Fruit fly (Drosophila melanogaster) whole organism, embryonic: ENCODE data around the gene CG14971.

Experiments used
- CG10267 ChIP-seq: fragments of 200-800 bp; sonication (Bioruptor generic); optimal IDR thresholded peaks from 2 replicates; lab custom pipeline; 2018; ENCODE audit warnings: missing biosample characterization, mild to moderate bottlenecking, missing genetic modification characterization, moderate library complexity
- CG10959 ChIP-seq: fragments of 200-800 bp; sonication (Bioruptor generic); IDR thresholded peaks from 2 replicates; pipeline ENCODE4 v1.3.6; 2022; ENCODE audit warnings: missing biosample characterization, missing genetic modification characterization
- CG11560 ChIP-seq: fragments of 200-800 bp; sonication (Bioruptor generic); IDR thresholded peaks from 3 replicates; pipeline ENCODE4 v1.3.6; 2022; ENCODE audit warnings: missing biosample characterization, missing genetic modification characterization
- CG13894 ChIP-seq: fragments of 200-800 bp; sonication (Bioruptor generic); optimal IDR thresholded peaks from 3 replicates; lab custom pipeline; 2018; ENCODE audit warnings: missing biosample characterization, mild to moderate bottlenecking, missing genetic modification characterization, moderate library complexity
- CG1529 ChIP-seq: fragments of 200-800 bp; sonication (Bioruptor generic); optimal IDR thresholded peaks from 3 replicates; lab custom pipeline; 2018; ENCODE audit warnings: missing biosample characterization, missing genetic modification characterization
- CG15696 ChIP-seq: fragments of 200-800 bp; sonication (Bioruptor generic); optimal IDR thresholded peaks from 2 replicates; lab custom pipeline; 2019; ENCODE audit warnings: missing biosample characterization, mild to moderate bottlenecking, missing genetic modification characterization, moderate library complexity
- CG1602 ChIP-seq: fragments of 200-800 bp; sonication (Bioruptor generic); optimal IDR thresholded peaks from 3 replicates; lab custom pipeline; 2016; ENCODE audit warnings: missing biosample characterization, missing genetic modification characterization
- CG1603 ChIP-seq: fragments of 200-800 bp; sonication (Bioruptor generic); optimal IDR thresholded peaks from 2 replicates; lab custom pipeline; 2019; ENCODE audit warnings: missing biosample characterization, mild to moderate bottlenecking, missing genetic modification characterization, moderate library complexity
- CG18599 ChIP-seq: fragments of 200-800 bp; sonication (Bioruptor generic); optimal IDR thresholded peaks from 3 replicates; lab custom pipeline; 2017; ENCODE audit warnings: missing biosample characterization, missing genetic modification characterization, mild to moderate bottlenecking, moderate library complexity, missing genetic modification reagents
- CG31224 ChIP-seq: fragments of 200-800 bp; sonication (Bioruptor generic); IDR thresholded peaks from 2 replicates; pipeline ENCODE4 v1.3.6; 2022; ENCODE audit warnings: missing biosample characterization, missing genetic modification characterization
- CG32767 ChIP-seq: fragments of 200-800 bp; sonication (Bioruptor generic); IDR thresholded peaks from 2 replicates; pipeline ENCODE4 v1.3.6; 2022; ENCODE audit warnings: missing biosample characterization, missing genetic modification characterization
- CG34224 ChIP-seq: fragments of 200-800 bp; sonication (Bioruptor generic); IDR thresholded peaks from 3 replicates; pipeline ENCODE4 v1.3.6; 2022; ENCODE audit warnings: missing biosample characterization, missing genetic modification characterization; ENCODE audit not compliant: partially characterized antibody
- CG34422 ChIP-seq: fragments of 200-800 bp; sonication (Bioruptor generic); IDR thresholded peaks from 3 replicates; pipeline ENCODE4 v1.3.6; 2022; ENCODE audit warnings: missing biosample characterization, missing genetic modification characterization
- CG4854 ChIP-seq: fragments of 200-800 bp; sonication (Bioruptor generic); optimal IDR thresholded peaks from 2 replicates; lab custom pipeline; 2016; ENCODE audit warnings: missing biosample characterization, missing genetic modification characterization, inconsistent platforms
- CG6683 ChIP-seq: fragments of 200-800 bp; sonication (Bioruptor generic); optimal IDR thresholded peaks from 2 replicates; lab custom pipeline; 2017; ENCODE audit warnings: missing biosample characterization, mild to moderate bottlenecking, missing genetic modification characterization, missing genetic modification reagents
- CG7372 ChIP-seq: fragments of 200-800 bp; sonication (Bioruptor generic); IDR thresholded peaks from 2 replicates; pipeline ENCODE4 v1.3.6; 2022; ENCODE audit warnings: missing biosample characterization, missing genetic modification characterization
- CG7963 ChIP-seq: fragments of 200-800 bp; sonication (Bioruptor generic); IDR thresholded peaks from 3 replicates; pipeline ENCODE4 v1.3.6; 2022; ENCODE audit warnings: missing biosample characterization, missing genetic modification characterization; ENCODE audit not compliant: partially characterized antibody
- CG8388 ChIP-seq: fragments of 200-800 bp; sonication (Bioruptor generic); optimal IDR thresholded peaks from 2 replicates; lab custom pipeline; 2019; ENCODE audit warnings: missing biosample characterization, mild to moderate bottlenecking, missing genetic modification characterization, moderate library complexity
- CG8765 ChIP-seq: fragments of 200-800 bp; sonication (Bioruptor generic); IDR thresholded peaks from 2 replicates; pipeline ENCODE4 v1.3.6; 2022; ENCODE audit warnings: missing biosample characterization, missing genetic modification characterization
- CTCF ChIP-seq: fragments of 200-800 bp; sonication (Bioruptor generic); optimal IDR thresholded peaks from 2 replicates; lab custom pipeline; 2017; ENCODE audit warnings: missing biosample characterization, mild to moderate bottlenecking, missing genetic modification characterization, moderate library complexity
- E2f2 ChIP-seq: fragments of 200-800 bp; sonication (Bioruptor generic); IDR thresholded peaks from 2 replicates; pipeline ENCODE4 v1.3.6; 2022; ENCODE audit warnings: missing biosample characterization, missing genetic modification characterization
- ERR ChIP-seq: fragments of 200-800 bp; sonication (Bioruptor generic); optimal IDR thresholded peaks from 2 replicates; lab custom pipeline; 2016; ENCODE audit warnings: missing biosample characterization, missing genetic modification characterization
- Opbp ChIP-seq: fragments of 200-800 bp; sonication (Bioruptor generic); IDR thresholded peaks from 3 replicates; pipeline ENCODE4 v1.3.6; 2022; ENCODE audit warnings: missing biosample characterization, missing genetic modification characterization; ENCODE audit not compliant: partially characterized antibody
- Tbp ChIP-seq: fragments of >200 bp; optimal IDR thresholded peaks from 2 replicates; lab custom pipeline; 2018; ENCODE audit warnings: missing biosample characterization, missing genetic modification characterization
- ac ChIP-seq: fragments of 200-800 bp; sonication (Bioruptor generic); optimal IDR thresholded peaks from 3 replicates; lab custom pipeline; 2017; ENCODE audit warnings: missing biosample characterization, mild to moderate bottlenecking, missing genetic modification characterization
- bcd ChIP-seq: fragments of 200-800 bp; sonication (Bioruptor generic); optimal IDR thresholded peaks from 2 replicates; lab custom pipeline; 2017; ENCODE audit warnings: missing biosample characterization, mild to moderate bottlenecking, missing genetic modification characterization
- bowl ChIP-seq: fragments of 200-800 bp; sonication (Bioruptor generic); IDR thresholded peaks from 2 replicates; pipeline ENCODE4 v1.3.6; 2022; ENCODE audit warnings: missing biosample characterization, missing genetic modification characterization
- caup ChIP-seq: fragments of 200-800 bp; sonication (Bioruptor generic); optimal IDR thresholded peaks from 3 replicates; lab custom pipeline; 2017; ENCODE audit warnings: missing biosample characterization, mild to moderate bottlenecking, missing genetic modification characterization, moderate library complexity; ENCODE audit not compliant: severe bottlenecking
- crp ChIP-seq, 2 experiments: fragments of 200-800 bp; sonication (Bioruptor generic); optimal IDR thresholded peaks; 2 replicates in 1 of 2; 3 replicates in 1 of 2; lab custom pipeline; 2017; ENCODE audit warnings: missing biosample characterization in 2 of 2, missing genetic modification characterization in 2 of 2, mild to moderate bottlenecking in 1 of 2, moderate library complexity in 1 of 2
- dmrt11E ChIP-seq: fragments of 200-800 bp; sonication (Bioruptor generic); optimal IDR thresholded peaks from 3 replicates; lab custom pipeline; 2018; ENCODE audit warnings: missing biosample characterization, mild to moderate bottlenecking, missing genetic modification characterization, moderate library complexity
- esg ChIP-seq: fragments of 200-800 bp; sonication (Bioruptor generic); conservative IDR thresholded peaks from 2 replicates; pipeline ENCODE4 v1.3.6; 2022; ENCODE audit warnings: missing biosample characterization, missing genetic modification characterization
- ewg ChIP-seq: fragments of 200-800 bp; sonication (Bioruptor generic); optimal IDR thresholded peaks from 3 replicates; lab custom pipeline; 2017; ENCODE audit warnings: mild to moderate bottlenecking, missing biosample characterization, missing genetic modification reagents, missing genetic modification characterization
- fd64A ChIP-seq: fragments of 200-800 bp; sonication (Bioruptor generic); optimal IDR thresholded peaks from 3 replicates; lab custom pipeline; 2018; ENCODE audit warnings: missing biosample characterization, mild to moderate bottlenecking, missing genetic modification characterization
- gem ChIP-seq: fragments of 200-800 bp; sonication (Bioruptor generic); optimal IDR thresholded peaks from 2 replicates; lab custom pipeline; 2019; ENCODE audit warnings: missing biosample characterization, mild to moderate bottlenecking, missing genetic modification characterization, moderate library complexity
- hb ChIP-seq: fragments of 200-800 bp; sonication (Bioruptor generic); IDR thresholded peaks from 3 replicates; pipeline ENCODE4 v1.3.6; 2022; ENCODE audit warnings: missing biosample characterization, missing genetic modification characterization; ENCODE audit not compliant: partially characterized antibody
- her ChIP-seq: fragments of 200-800 bp; sonication (Bioruptor generic); optimal IDR thresholded peaks from 2 replicates; lab custom pipeline; 2016; ENCODE audit warnings: missing biosample characterization, missing genetic modification characterization
- lov ChIP-seq, 2 experiments: fragments of 200-800 bp in 1 of 2; fragments of >200 bp in 1 of 2; sonication (Bioruptor generic) in 1 of 2; IDR thresholded peaks in 1 of 2; optimal IDR thresholded peaks in 1 of 2; 2 replicates in 1 of 2; 3 replicates in 1 of 2; pipeline versions ENCODE4 v1.3.6 to Lab custom; 2017 to 2022; ENCODE audit warnings: missing biosample characterization in 1 of 2, missing genetic modification characterization in 1 of 2
- maf-S ChIP-seq: fragments of 200-800 bp; sonication (Bioruptor generic); optimal IDR thresholded peaks from 2 replicates; lab custom pipeline; 2016; ENCODE audit warnings: missing biosample characterization, missing genetic modification characterization
- nerfin-2 ChIP-seq: fragments of 200-800 bp; sonication (Bioruptor generic); IDR thresholded peaks from 2 replicates; pipeline ENCODE4 v1.3.6; 2022; ENCODE audit warnings: missing biosample characterization, missing genetic modification characterization; ENCODE audit not compliant: partially characterized antibody
- org-1 ChIP-seq: fragments of 200-800 bp; sonication (Bioruptor generic); optimal IDR thresholded peaks from 2 replicates; lab custom pipeline; 2017; ENCODE audit warnings: missing biosample characterization, missing genetic modification characterization
- otp ChIP-seq: fragments of 200-800 bp; sonication (Bioruptor generic); IDR thresholded peaks from 3 replicates; pipeline ENCODE4, ENCODE4 v1.3.6; 2022; ENCODE audit warnings: missing biosample characterization, missing genetic modification characterization
- rib ChIP-seq: fragments of 200-800 bp; sonication (Bioruptor generic); IDR thresholded peaks from 2 replicates; pipeline ENCODE4 v1.3.6; 2022; ENCODE audit warnings: missing biosample characterization, missing genetic modification characterization
- ro ChIP-seq: fragments of 200-800 bp; sonication (Bioruptor generic); IDR thresholded peaks from 2 replicates; pipeline ENCODE4 v1.3.6; 2022; ENCODE audit warnings: missing biosample characterization, missing genetic modification characterization
- run ChIP-seq: fragments of 200-800 bp; sonication (Bioruptor generic); optimal IDR thresholded peaks from 3 replicates; lab custom pipeline; 2018; ENCODE audit warnings: missing biosample characterization, mild to moderate bottlenecking, missing genetic modification characterization
- shn ChIP-seq: fragments of 200-800 bp; sonication (Bioruptor generic); optimal IDR thresholded peaks from 3 replicates; lab custom pipeline; 2016; ENCODE audit warnings: missing biosample characterization, missing genetic modification characterization
- sima ChIP-seq: fragments of 200-800 bp; sonication (Bioruptor generic); optimal IDR thresholded peaks from 2 replicates; lab custom pipeline; 2016; ENCODE audit warnings: missing biosample characterization, missing genetic modification characterization
- sisA ChIP-seq: fragments of 200-800 bp; sonication (Bioruptor generic); IDR thresholded peaks from 2 replicates; pipeline ENCODE4 v1.3.6; 2022; ENCODE audit warnings: missing biosample characterization, missing genetic modification characterization
- tgo ChIP-seq: fragments of 200-800 bp; sonication (Bioruptor generic); IDR thresholded peaks from 3 replicates; pipeline ENCODE4 v1.3.6; 2022; ENCODE audit warnings: missing biosample characterization, missing genetic modification characterization
- tio ChIP-seq: fragments of 200-800 bp; sonication (Bioruptor generic); optimal IDR thresholded peaks from 2 replicates; lab custom pipeline; 2017; ENCODE audit warnings: missing biosample characterization, missing genetic modification characterization, inconsistent platforms
- vnd ChIP-seq: fragments of 200-800 bp; sonication (Bioruptor generic); IDR thresholded peaks from 3 replicates; pipeline ENCODE4 v1.3.6; 2022; ENCODE audit warnings: missing biosample characterization, missing genetic modification characterization; ENCODE audit not compliant: partially characterized antibody

The CG14971 gene

DNA sequence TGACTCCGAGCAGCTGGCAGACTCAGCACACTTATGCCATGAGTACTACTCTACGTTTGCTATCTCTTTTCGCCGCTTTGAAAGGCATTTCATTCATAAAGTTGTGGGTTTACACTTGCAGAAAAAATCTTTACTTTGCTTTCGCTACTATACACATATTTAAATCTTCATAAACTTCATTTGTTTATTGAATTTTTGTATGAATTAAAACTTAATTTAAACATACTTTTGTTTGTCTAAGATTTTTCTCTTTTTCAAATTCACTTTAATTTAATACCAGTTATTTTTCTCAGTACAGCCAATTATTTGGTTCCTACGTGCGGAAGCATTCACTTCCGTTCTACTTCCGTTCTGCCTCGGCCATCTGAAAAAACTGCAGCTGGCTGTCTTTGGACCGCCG, 32.6 kb downstream of the CG14971 start (continued):
- TF ChIP-seq CG4854 (GFP tag; lab: Kevin White, UChicago): peak; percentile 41
- TF ChIP-seq CG34224 (GFP tag; lab: Robert Waterston, UW): no peak
- 0 out of 2 replicates have a peak, but pooled peaks have one; percentile 27 for TF ChIP-seq CG31224 (GFP tag; lab: Robert Waterston, UW)
- TF ChIP-seq Opbp (GFP tag; lab: Robert Waterston, UW): no peak
- no peak for TF ChIP-seq nerfin-2 (GFP tag; lab: Robert Waterston, UW)
- peak; percentile 47 for TF ChIP-seq org-1 (GFP tag; lab: Kevin White, UChicago)
- no peak for TF ChIP-seq vnd (GFP tag; lab: Robert Waterston, UW)
- TF ChIP-seq maf-S (GFP tag; lab: Kevin White, UChicago): no peak
- no peak for TF ChIP-seq CG7372 (GFP tag; lab: Robert Waterston, UW)
- TF ChIP-seq ac: peak; percentile 62
- no peak for TF ChIP-seq CTCF
- peak; percentile 44 for TF ChIP-seq run (tag; lab: Kevin White, UChicago)
- TF ChIP-seq E2f2 (GFP tag; lab: Robert Waterston, UW): peak; percentile 34; the same call in 1 of the 2 replicates
- peak; percentile 50; the same call in 1 of the 2 replicates for TF ChIP-seq esg (GFP tag; lab: Robert Waterston, UW)
- TF ChIP-seq ERR: no peak
- peak; percentile 9 for TF ChIP-seq shn
- TF ChIP-seq sisA (GFP tag; lab: Robert Waterston, UW): peak; percentile 50; the same call in 1 of the 2 replicates
- TF ChIP-seq bowl (GFP tag; lab: Robert Waterston, UW): no peak
- TF ChIP-seq ro (GFP tag; lab: Robert Waterston, UW): no peak
- TF ChIP-seq CG32767 (GFP tag; lab: Robert Waterston, UW): peak; percentile 30; the same call in 1 of the 2 replicates
- TF ChIP-seq her: no peak
- peak; percentile 84 for TF ChIP-seq CG10267 (tag; lab: Kevin White, UChicago)
- TF ChIP-seq otp: 0 out of 3 replicates have a peak, but pooled peaks have one; percentile 35
- peak in 1 of 2 experiments; percentile 1 for TF ChIP-seq crp (GFP tag; optimal IDR thresholded peaks at IDR 0.05; lab: Kevin White, UChicago)
- peak; percentile 10 for TF ChIP-seq ewg (GFP tag; lab: Kevin White, UChicago)
- TF ChIP-seq CG13894: no peak
- TF ChIP-seq sima: no peak
- TF ChIP-seq CG1529: peak; percentile 51
- TF ChIP-seq CG11560 (tag; lab: Robert Waterston, UW): no peak
- peak; percentile 90 for TF ChIP-seq gem (tag; lab: Kevin White, UChicago)
- no peak for TF ChIP-seq lov (optimal IDR thresholded peaks at IDR 0.05; lab: Kevin White, UChicago)
- TF ChIP-seq lov (GFP tag; IDR thresholded peaks at IDR 0.05; lab: Robert Waterston, UW): peak; percentile 33; the same call in 1 of the 3 replicates
- no peak for TF ChIP-seq Tbp (GFP tag; lab: Kevin White, UChicago)
- TF ChIP-seq CG18599: peak; percentile 63
- TF ChIP-seq fd64A (GFP tag; lab: Kevin White, UChicago): no peak
- TF ChIP-seq tio (GFP tag; lab: Kevin White, UChicago): peak; percentile 53
- no peak for TF ChIP-seq hb (GFP tag; lab: Robert Waterston, UW)
- peak; percentile 88 for TF ChIP-seq dmrt11E (tag; lab: Kevin White, UChicago)
- TF ChIP-seq rib (GFP tag; lab: Robert Waterston, UW): no peak
- TF ChIP-seq CG7963: no peak
- no peak for TF ChIP-seq CG34422 (GFP tag; lab: Robert Waterston, UW)
- TF ChIP-seq CG8765: no peak
- TF ChIP-seq CG8388 (GFP tag; lab: Kevin White, UChicago): peak; percentile 80
- peak; percentile 59 for TF ChIP-seq CG1602 (GFP tag; lab: Kevin White, UChicago)
- TF ChIP-seq tgo: peak; percentile 67; the same call in 2 of the 3 replicates
- TF ChIP-seq bcd: peak; percentile 33
- no peak for TF ChIP-seq caup (GFP tag; lab: Kevin White, UChicago)
- TF ChIP-seq CG1603 (tag; lab: Kevin White, UChicago): no peak
- TF ChIP-seq CG10959 (GFP tag; lab: Robert Waterston, UW): 0 out of 2 replicates have a peak, but pooled peaks have one; percentile 24
- peak; percentile 81 for TF ChIP-seq CG15696 (tag; lab: Kevin White, UChicago)
- TF ChIP-seq CG6683: peak; percentile 49
